Comparison of ENCODE assay signal across 1 fruit fly cellular context in the genomic region with DNA sequence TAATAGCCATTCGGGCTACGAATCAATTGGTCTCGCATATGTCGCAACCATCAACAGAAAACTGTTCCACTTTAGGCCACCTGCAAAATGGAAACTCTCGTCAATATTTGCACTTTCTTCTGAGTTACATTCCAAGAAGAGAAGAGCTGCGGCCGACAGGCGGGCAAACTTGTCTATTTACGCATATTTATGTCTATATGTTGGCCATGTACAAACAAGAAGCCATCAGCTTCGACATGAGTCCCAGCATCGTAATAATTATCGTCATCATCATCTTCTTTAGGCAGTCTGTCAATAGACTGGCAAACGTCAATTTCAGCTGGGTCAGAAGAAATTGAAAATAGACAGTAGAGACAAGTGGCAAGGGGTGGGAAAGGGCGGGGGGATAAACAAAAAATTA.
TF ChIP-seq lines count a peak whose summit lies in the region.

No protein-coding gene starts in this region.

TF ChIP-seq in whole organism, embryonic, 481 proteins besides CTCF, POLR2A, EP300 and RAD21 (continued from another document):
- TF ChIP-seq Optix (GFP tag; IDR thresholded peaks at IDR 0.05; lab: Robert Waterston, UW) (0 out of 3 replicates have a peak, but pooled peaks have one; percentile 24), nerfin-2 (GFP tag; IDR thresholded peaks at IDR 0.05; lab: Robert Waterston, UW; ENCODE audit: partially characterized antibody) (no peak), HHEX (GFP tag; optimal IDR thresholded peaks at IDR 0.05; lab: Kevin White, UChicago) (peak; percentile 75), dysf (GFP tag; IDR thresholded peaks at IDR 0.05; lab: Robert Waterston, UW) (no peak), NK7.1 (GFP tag; optimal IDR thresholded peaks at IDR 0.05; lab: Kevin White, UChicago) (peak; percentile 5), CG7745 (tag; optimal IDR thresholded peaks at IDR 0.05; lab: Kevin White, UChicago) (peak; percentile 48), CG10959 (GFP tag; IDR thresholded peaks at IDR 0.05; lab: Robert Waterston, UW) (no peak), CG3407 (GFP tag; optimal IDR thresholded peaks at IDR 0.05; lab: Kevin White, UChicago) (peak; percentile 91), CG6765 (GFP tag; optimal IDR thresholded peaks at IDR 0.05; lab: Kevin White, UChicago) (peak; percentile 11), CG4820 (GFP tag; optimal IDR thresholded peaks at IDR 0.05; lab: Kevin White, UChicago) (no peak), CG9932 (GFP tag; IDR thresholded peaks at IDR 0.05; lab: Robert Waterston, UW) (no peak), Max (GFP tag; optimal IDR thresholded peaks at IDR 0.05; lab: Kevin White, UChicago) (no peak), CG8359 (GFP tag; optimal IDR thresholded peaks at IDR 0.05; lab: Kevin White, UChicago; ENCODE audit: borderline replicate concordance) (peak; percentile 65), zen (tag; optimal IDR thresholded peaks at IDR 0.05; lab: Kevin White, UChicago) (no peak), CG9437 (GFP tag; optimal IDR thresholded peaks at IDR 0.05; lab: Kevin White, UChicago) (no peak), CG3065 (GFP tag; optimal IDR thresholded peaks at IDR 0.05; lab: Kevin White, UChicago) (peak; percentile 18), CG2712 (tag; optimal IDR thresholded peaks at IDR 0.05; lab: Kevin White, UChicago) (peak; percentile 59), CG9876 (GFP tag; optimal IDR thresholded peaks at IDR 0.05; lab: Kevin White, UChicago) (peak; percentile 41), Adf1 (GFP tag; IDR thresholded peaks at IDR 0.05; lab: Robert Waterston, UW) (no peak), CG17829 (tag; optimal IDR thresholded peaks at IDR 0.05; lab: Kevin White, UChicago) (peak; percentile 40), CG2120 (GFP tag; optimal IDR thresholded peaks at IDR 0.05; lab: Kevin White, UChicago) (peak; percentile 6), lab (GFP tag; optimal IDR thresholded peaks at IDR 0.05; lab: Kevin White, UChicago) (peak; percentile 80), CG13624 (GFP tag; optimal IDR thresholded peaks at IDR 0.05; lab: Kevin White, UChicago) (no peak), Rfx (GFP tag; IDR thresholded peaks at IDR 0.05; lab: Robert Waterston, UW) (peak; percentile 30; the same call in 1 of the 2 replicates), kni (GFP tag; optimal IDR thresholded peaks at IDR 0.05; lab: Kevin White, UChicago) (peak; percentile 97), ac (GFP tag; optimal IDR thresholded peaks at IDR 0.05; lab: Kevin White, UChicago) (peak; percentile 36), CG6254 (GFP tag; optimal IDR thresholded peaks at IDR 0.05; lab: Kevin White, UChicago) (peak; percentile 71), CG7556 (GFP tag; optimal IDR thresholded peaks at IDR 0.05; lab: Kevin White, UChicago) (peak; percentile 53), pb (GFP tag; optimal IDR thresholded peaks at IDR 0.05; lab: Kevin White, UChicago) (no peak), so (GFP tag; IDR thresholded peaks at IDR 0.05; lab: Robert Waterston, UW) (peak; percentile 66; the same call in 1 of the 3 replicates), Six4 (GFP tag; optimal IDR thresholded peaks at IDR 0.05; lab: Kevin White, UChicago) (peak; percentile 50), CG5953 (GFP tag; IDR thresholded peaks at IDR 0.05; lab: Robert Waterston, UW) (peak; percentile 71), cato (GFP tag; optimal IDR thresholded peaks at IDR 0.05; lab: Kevin White, UChicago; ENCODE audit: borderline replicate concordance) (no peak), CG33557 (GFP tag; optimal IDR thresholded peaks at IDR 0.05; lab: Kevin White, UChicago) (peak; percentile 83), pfk (GFP tag; optimal IDR thresholded peaks at IDR 0.05; lab: Kevin White, UChicago) (peak; percentile 60), CG11560 (tag; IDR thresholded peaks at IDR 0.05; lab: Robert Waterston, UW) (no peak), Jarid2 (GFP tag; optimal IDR thresholded peaks at IDR 0.05; lab: Kevin White, UChicago) (peak; percentile 19), gem (tag; optimal IDR thresholded peaks at IDR 0.05; lab: Kevin White, UChicago) (peak; percentile 64), Nf-YB (GFP tag; optimal IDR thresholded peaks at IDR 0.05; lab: Kevin White, UChicago) (peak; percentile 42), CG10654 (GFP tag; optimal IDR thresholded peaks at IDR 0.05; lab: Kevin White, UChicago) (peak; percentile 49), Antp (GFP tag; optimal IDR thresholded peaks at IDR 0.05; lab: Kevin White, UChicago) (peak; percentile 24), CG7839 (tag; optimal IDR thresholded peaks at IDR 0.05; lab: Kevin White, UChicago) (peak; percentile 36), slp2 (GFP tag; optimal IDR thresholded peaks at IDR 0.05; lab: Kevin White, UChicago) (peak; percentile 25), CG13775 (GFP tag; optimal IDR thresholded peaks at IDR 0.05; lab: Kevin White, UChicago) (no peak), Hr3 (GFP tag; optimal IDR thresholded peaks at IDR 0.05; lab: Kevin White, UChicago) (no peak), CG31441 (GFP tag; IDR thresholded peaks at IDR 0.05; lab: Robert Waterston, UW) (peak; percentile 41; the same call in 1 of the 2 replicates), Ssrp (tag; optimal IDR thresholded peaks at IDR 0.05; lab: Kevin White, UChicago) (no peak), CG16815 (GFP tag; optimal IDR thresholded peaks at IDR 0.05; lab: Kevin White, UChicago) (no peak), dmrt11E (tag; optimal IDR thresholded peaks at IDR 0.05; lab: Kevin White, UChicago) (peak; percentile 38), BEAF-32 (GFP tag; optimal IDR thresholded peaks at IDR 0.05; lab: Kevin White, UChicago) (no peak), CG6272 (GFP tag; IDR thresholded peaks at IDR 0.05; lab: Robert Waterston, UW) (no peak), Chrac-16 (GFP tag; optimal IDR thresholded peaks at IDR 0.05; lab: Kevin White, UChicago) (no peak), CG16813 (GFP tag; IDR thresholded peaks at IDR 0.05; lab: Robert Waterston, UW; ENCODE audit: partially characterized antibody) (no peak), run (tag; optimal IDR thresholded peaks at IDR 0.05; lab: Kevin White, UChicago) (no peak), CG4707 (GFP tag; optimal IDR thresholded peaks at IDR 0.05; lab: Kevin White, UChicago) (peak; percentile 82), hbn (GFP tag; IDR thresholded peaks at IDR 0.05; lab: Robert Waterston, UW; ENCODE audit: partially characterized antibody) (no peak), repo (GFP tag; optimal IDR thresholded peaks at IDR 0.05; lab: Kevin White, UChicago) (peak; percentile 36), MESR4 (GFP tag; optimal IDR thresholded peaks at IDR 0.05; lab: Kevin White, UChicago) (no peak), CG18262 (tag; optimal IDR thresholded peaks at IDR 0.05; lab: Kevin White, UChicago) (peak; percentile 52), trh (GFP tag; optimal IDR thresholded peaks at IDR 0.05; lab: Kevin White, UChicago) (peak; percentile 3), CG2116 (GFP tag; optimal IDR thresholded peaks at IDR 0.05; lab: Kevin White, UChicago) (peak; percentile 27), z (GFP tag; IDR thresholded peaks at IDR 0.05; lab: Robert Waterston, UW) (no peak), eyg (GFP tag; optimal IDR thresholded peaks at IDR 0.05; lab: Kevin White, UChicago) (peak; percentile 40), Hr39 (optimal IDR thresholded peaks at IDR 0.05; lab: Kevin White, UChicago) (no peak), Fer3 (tag; optimal IDR thresholded peaks at IDR 0.05; lab: Kevin White, UChicago) (peak; percentile 59), grn (GFP tag; optimal IDR thresholded peaks at IDR 0.05; lab: Kevin White, UChicago) (peak; percentile 32), emc (GFP tag; optimal IDR thresholded peaks at IDR 0.05; lab: Kevin White, UChicago) (no peak), CG16863 (GFP tag; optimal IDR thresholded peaks at IDR 0.05; lab: Kevin White, UChicago) (peak; percentile 50), CG4854 (GFP tag; optimal IDR thresholded peaks at IDR 0.05; lab: Kevin White, UChicago) (no peak), CG14860 (GFP tag; IDR thresholded peaks at IDR 0.05; lab: Robert Waterston, UW; ENCODE audit: partially characterized antibody) (no peak), fd102C (GFP tag; optimal IDR thresholded peaks at IDR 0.05; lab: Kevin White, UChicago) (peak; percentile 19)
